Fruit fly (Drosophila melanogaster) whole organism, embryonic: ENCODE results near the gene CG7565.

Source experiments
- CG6765 ChIP-seq: fragments of 200-800 bp; sonication (Bioruptor generic); optimal IDR thresholded peaks from 3 replicates; lab custom pipeline; 2017; ENCODE audit warnings: missing biosample characterization, mild to moderate bottlenecking, missing genetic modification characterization
- Fer1 ChIP-seq: fragments of 200-800 bp; sonication (Bioruptor generic); optimal IDR thresholded peaks from 2 replicates; lab custom pipeline; 2017; ENCODE audit warnings: missing biosample characterization, mild to moderate bottlenecking, missing genetic modification characterization
- HmgZ ChIP-seq: fragments of 200-800 bp; sonication (Bioruptor generic); optimal IDR thresholded peaks from 2 replicates; lab custom pipeline; 2018; ENCODE audit warnings: missing biosample characterization, mild to moderate bottlenecking, missing genetic modification characterization
- prd ChIP-seq, 3 experiments: fragments of >200 bp in 2 of 3; fragments of 200-800 bp in 1 of 3; sonication (Bioruptor generic) in 1 of 3; optimal IDR thresholded peaks in 2 of 3; IDR thresholded peaks in 1 of 3; 2 replicates in 2 of 3; 3 replicates in 1 of 3; pipeline versions ENCODE4 v1.3.6 to Lab custom; 2017 to 2022; ENCODE audit warnings: missing biosample characterization in 1 of 3, missing genetic modification characterization in 1 of 3
- zen ChIP-seq: fragments of 200-800 bp; sonication (Bioruptor generic); optimal IDR thresholded peaks from 3 replicates; lab custom pipeline; 2018; ENCODE audit warnings: missing biosample characterization, mild to moderate bottlenecking, missing genetic modification characterization, moderate library complexity

dm6 chr3L:8115864-8116528 lies 24.4 kb upstream of the CG7565 start, which contains the start of the genes Arp3 and msk:
- TF ChIP-seq HmgZ (tag; lab: Kevin White, UChicago) (peak; percentile 92), prd (optimal IDR thresholded peaks at IDR 0.05; lab: Kevin White, UChicago) (no peak), prd (GFP tag; IDR thresholded peaks at IDR 0.05; lab: Robert Waterston, UW) (peak; percentile 81), Fer1 (GFP tag; lab: Kevin White, UChicago) (peak; percentile 84), CG6765 (GFP tag; lab: Kevin White, UChicago) (peak; percentile 24), zen (peak; percentile 56)
